Fruit fly (Drosophila melanogaster) whole organism, embryonic: Measurements from ENCODE around the gene CG11893.

Experiments used
- B-H2 ChIP-seq: fragments of 200-800 bp; sonication (Bioruptor generic); optimal IDR thresholded peaks from 2 replicates; lab custom pipeline; 2018; ENCODE audit warnings: missing biosample characterization, mild to moderate bottlenecking, missing genetic modification characterization
- BtbVII ChIP-seq: fragments of 200-800 bp; sonication (Bioruptor generic); optimal IDR thresholded peaks from 3 replicates; lab custom pipeline; 2017; ENCODE audit warnings: missing biosample characterization, mild to moderate bottlenecking, missing genetic modification characterization
- CG10147 ChIP-seq: fragments of 200-800 bp; sonication (Bioruptor generic); optimal IDR thresholded peaks from 2 replicates; lab custom pipeline; 2019; ENCODE audit warnings: missing biosample characterization, mild to moderate bottlenecking, missing genetic modification characterization, moderate library complexity
- CG10431 ChIP-seq: fragments of 200-800 bp; sonication (Bioruptor generic); optimal IDR thresholded peaks from 3 replicates; lab custom pipeline; 2018; ENCODE audit warnings: missing biosample characterization, mild to moderate bottlenecking, missing genetic modification characterization
- CG11456 ChIP-seq: fragments of 200-800 bp; sonication (Bioruptor generic); IDR thresholded peaks from 3 replicates; pipeline ENCODE4 v1.3.6; 2022; ENCODE audit warnings: missing biosample characterization, missing genetic modification characterization
- CG13287 ChIP-seq: fragments of 200-800 bp; sonication (Bioruptor generic); IDR thresholded peaks from 2 replicates; pipeline ENCODE4 v1.3.6; 2022; ENCODE audit warnings: missing biosample characterization, missing genetic modification characterization; ENCODE audit not compliant: partially characterized antibody
- CG13624 ChIP-seq: fragments of 200-800 bp; sonication (Bioruptor generic); optimal IDR thresholded peaks from 2 replicates; lab custom pipeline; 2016; ENCODE audit warnings: missing biosample characterization, missing genetic modification characterization
- CG14050 ChIP-seq: fragments of 200-800 bp; sonication (Bioruptor generic); IDR thresholded peaks from 3 replicates; pipeline ENCODE4 v1.3.6; 2022; ENCODE audit warnings: missing biosample characterization, missing genetic modification characterization
- CG14667 ChIP-seq: fragments of 200-800 bp; sonication (Bioruptor generic); IDR thresholded peaks from 2 replicates; pipeline ENCODE4 v1.3.6; 2022; ENCODE audit warnings: missing biosample characterization, missing genetic modification characterization
- CG14710 ChIP-seq: fragments of 200-800 bp; sonication (Bioruptor generic); optimal IDR thresholded peaks from 3 replicates; lab custom pipeline; 2019; ENCODE audit warnings: missing biosample characterization, mild to moderate bottlenecking, missing genetic modification characterization, moderate library complexity
- CG15269 ChIP-seq: fragments of 200-800 bp; sonication (Bioruptor generic); optimal IDR thresholded peaks from 2 replicates; lab custom pipeline; 2018; ENCODE audit warnings: missing biosample characterization, mild to moderate bottlenecking, missing genetic modification characterization, moderate library complexity
- CG15601 ChIP-seq: fragments of 200-800 bp; sonication (Bioruptor generic); optimal IDR thresholded peaks from 3 replicates; lab custom pipeline; 2019; ENCODE audit warnings: missing biosample characterization, mild to moderate bottlenecking, missing genetic modification characterization, moderate library complexity
- CG16815 ChIP-seq: fragments of 200-800 bp; sonication (Bioruptor generic); optimal IDR thresholded peaks from 3 replicates; lab custom pipeline; 2017; ENCODE audit warnings: missing biosample characterization, mild to moderate bottlenecking, missing genetic modification characterization
- CG17829 ChIP-seq: fragments of 200-800 bp; optimal IDR thresholded peaks from 2 replicates; lab custom pipeline; 2019; ENCODE audit warnings: missing biosample characterization, mild to moderate bottlenecking, missing genetic modification characterization, moderate library complexity
- CG2129 ChIP-seq: fragments of 200-800 bp; sonication (Bioruptor generic); IDR thresholded peaks from 2 replicates; pipeline ENCODE4 v1.3.6; 2022; ENCODE audit warnings: missing biosample characterization, missing genetic modification characterization; ENCODE audit not compliant: partially characterized antibody
- CG2199 ChIP-seq: fragments of 200-800 bp; sonication (Bioruptor generic); IDR thresholded peaks from 3 replicates; pipeline ENCODE4 v1.3.6; 2022; ENCODE audit warnings: missing biosample characterization, missing genetic modification characterization
- CG32532 ChIP-seq: fragments of 200-800 bp; sonication (Bioruptor generic); IDR thresholded peaks from 2 replicates; pipeline ENCODE4 v1.3.6; 2022; ENCODE audit warnings: missing biosample characterization, missing genetic modification characterization
- CG32767 ChIP-seq: fragments of 200-800 bp; sonication (Bioruptor generic); IDR thresholded peaks from 2 replicates; pipeline ENCODE4 v1.3.6; 2022; ENCODE audit warnings: missing biosample characterization, missing genetic modification characterization
- CG33213 ChIP-seq: fragments of 200-800 bp; sonication (Bioruptor generic); optimal IDR thresholded peaks from 3 replicates; lab custom pipeline; 2016; ENCODE audit warnings: missing biosample characterization, missing genetic modification characterization
- CG34224 ChIP-seq: fragments of 200-800 bp; sonication (Bioruptor generic); IDR thresholded peaks from 3 replicates; pipeline ENCODE4 v1.3.6; 2022; ENCODE audit warnings: missing biosample characterization, missing genetic modification characterization; ENCODE audit not compliant: partially characterized antibody
- CG3847 ChIP-seq: fragments of 200-800 bp; sonication (Bioruptor generic); IDR thresholded peaks from 2 replicates; pipeline ENCODE4 v1.3.6; 2022; ENCODE audit warnings: missing biosample characterization, missing genetic modification characterization
- CG4820 ChIP-seq: fragments of 200-800 bp; sonication (Bioruptor generic); optimal IDR thresholded peaks from 3 replicates; lab custom pipeline; 2016; ENCODE audit warnings: missing biosample characterization, missing genetic modification characterization
- CG7745 ChIP-seq: fragments of 200-800 bp; sonication (Bioruptor generic); optimal IDR thresholded peaks from 2 replicates; lab custom pipeline; 2018; ENCODE audit warnings: missing biosample characterization, mild to moderate bottlenecking, missing genetic modification characterization, moderate library complexity
- CTCF ChIP-seq: fragments of 200-800 bp; sonication (Bioruptor generic); optimal IDR thresholded peaks from 2 replicates; lab custom pipeline; 2017; ENCODE audit warnings: missing biosample characterization, mild to moderate bottlenecking, missing genetic modification characterization, moderate library complexity
- E2f2 ChIP-seq: fragments of 200-800 bp; sonication (Bioruptor generic); IDR thresholded peaks from 2 replicates; pipeline ENCODE4 v1.3.6; 2022; ENCODE audit warnings: missing biosample characterization, missing genetic modification characterization
- Ets97D ChIP-seq: fragments of 200-800 bp; sonication (Bioruptor generic); optimal IDR thresholded peaks from 3 replicates; lab custom pipeline; 2016; ENCODE audit warnings: missing biosample characterization, missing genetic modification characterization
- Hand ChIP-seq: fragments of 200-800 bp; sonication (Bioruptor generic); optimal IDR thresholded peaks from 2 replicates; lab custom pipeline; 2017; ENCODE audit warnings: mild to moderate bottlenecking, missing biosample characterization, missing genetic modification reagents, missing genetic modification characterization
- HmgD ChIP-seq: fragments of 200-800 bp; sonication (Bioruptor generic); optimal IDR thresholded peaks from 3 replicates; lab custom pipeline; 2016; ENCODE audit warnings: missing biosample characterization, missing genetic modification characterization
- Hmr ChIP-seq: fragments of 200-800 bp; sonication (Bioruptor generic); optimal IDR thresholded peaks from 3 replicates; lab custom pipeline; 2017; ENCODE audit warnings: mild to moderate bottlenecking, missing biosample characterization, missing genetic modification reagents, missing genetic modification characterization
- Jarid2 ChIP-seq: fragments of 200-800 bp; sonication (Bioruptor generic); optimal IDR thresholded peaks from 3 replicates; lab custom pipeline; 2017; ENCODE audit warnings: mild to moderate bottlenecking, missing biosample characterization, missing genetic modification reagents, missing genetic modification characterization
- MBD-R2 ChIP-seq: fragments of 200-800 bp; sonication (Bioruptor generic); IDR thresholded peaks from 2 replicates; pipeline ENCODE4 v1.3.6; 2022; ENCODE audit warnings: missing biosample characterization, missing genetic modification characterization
- Opbp ChIP-seq: fragments of 200-800 bp; sonication (Bioruptor generic); IDR thresholded peaks from 3 replicates; pipeline ENCODE4 v1.3.6; 2022; ENCODE audit warnings: missing biosample characterization, missing genetic modification characterization; ENCODE audit not compliant: partially characterized antibody
- PHDP ChIP-seq: fragments of 200-800 bp; sonication (Bioruptor generic); optimal IDR thresholded peaks from 3 replicates; lab custom pipeline; 2018; ENCODE audit warnings: missing biosample characterization, mild to moderate bottlenecking, missing genetic modification characterization, moderate library complexity
- Sin3A ChIP-seq: fragments of >200 bp; optimal IDR thresholded peaks from 2 replicates; lab custom pipeline; 2018
- Trl ChIP-seq, 3 experiments: fragments of >200 bp in 2 of 3; fragments of 200-800 bp in 1 of 3; sonication (Bioruptor generic) in 1 of 3; optimal IDR thresholded peaks; 2 replicates in 1 of 3; 3 replicates in 2 of 3; lab custom pipeline; 2016 to 2017; ENCODE audit warnings: missing biosample characterization in 1 of 3, missing genetic modification characterization in 1 of 3
- bab2 ChIP-seq: fragments of 200-800 bp; sonication (Bioruptor generic); optimal IDR thresholded peaks from 2 replicates; lab custom pipeline; 2016; ENCODE audit warnings: missing biosample characterization, missing genetic modification characterization
- bsh ChIP-seq, 2 experiments: fragments of 200-800 bp; sonication (Bioruptor generic); optimal IDR thresholded peaks; 2 replicates each; lab custom pipeline; 2017 to 2018; ENCODE audit warnings: mild to moderate bottlenecking in 2 of 2, missing biosample characterization in 2 of 2, missing genetic modification characterization in 2 of 2, moderate library complexity in 1 of 2
- btn ChIP-seq: fragments of 200-800 bp; sonication (Bioruptor generic); optimal IDR thresholded peaks from 2 replicates; lab custom pipeline; 2016; ENCODE audit warnings: missing biosample characterization, missing genetic modification characterization
- chm ChIP-seq: fragments of 200-800 bp; sonication (Bioruptor generic); IDR thresholded peaks from 2 replicates; pipeline ENCODE4 v1.3.6; 2022; ENCODE audit warnings: missing biosample characterization, missing genetic modification characterization
- danr ChIP-seq: fragments of 200-800 bp; sonication (Bioruptor generic); IDR thresholded peaks from 2 replicates; pipeline ENCODE4 v1.3.6; 2022; ENCODE audit warnings: missing biosample characterization, missing genetic modification characterization
- fd64A ChIP-seq: fragments of 200-800 bp; sonication (Bioruptor generic); optimal IDR thresholded peaks from 3 replicates; lab custom pipeline; 2018; ENCODE audit warnings: missing biosample characterization, mild to moderate bottlenecking, missing genetic modification characterization
- gcm2 ChIP-seq: fragments of 200-800 bp; sonication (Bioruptor generic); optimal IDR thresholded peaks from 2 replicates; lab custom pipeline; 2016; ENCODE audit warnings: missing biosample characterization, missing genetic modification characterization
- hkb ChIP-seq, 2 experiments: fragments of 200-800 bp in 1 of 2; fragments of >200 bp in 1 of 2; sonication (Bioruptor generic) in 1 of 2; IDR thresholded peaks in 1 of 2; optimal IDR thresholded peaks in 1 of 2; 2 replicates each; pipeline versions ENCODE4 v1.3.6 to Lab custom; 2017 to 2022; ENCODE audit warnings: missing biosample characterization in 1 of 2, missing genetic modification characterization in 1 of 2
- hth ChIP-seq: fragments of >200 bp; optimal IDR thresholded peaks from 2 replicates; lab custom pipeline; 2017; ENCODE audit warnings: inconsistent platforms
- ind ChIP-seq: fragments of 200-800 bp; sonication (Bioruptor generic); optimal IDR thresholded peaks from 3 replicates; lab custom pipeline; 2016; ENCODE audit warnings: missing biosample characterization, missing genetic modification characterization
- pfk ChIP-seq: fragments of 200-800 bp; sonication (Bioruptor generic); optimal IDR thresholded peaks from 2 replicates; lab custom pipeline; 2018; ENCODE audit warnings: missing biosample characterization, mild to moderate bottlenecking, missing genetic modification characterization, moderate library complexity
- sd ChIP-seq: fragments of 200-800 bp; sonication (Bioruptor generic); optimal IDR thresholded peaks from 3 replicates; lab custom pipeline; 2018; ENCODE audit warnings: missing biosample characterization, mild to moderate bottlenecking, missing genetic modification characterization, moderate library complexity
- sisA ChIP-seq: fragments of 200-800 bp; sonication (Bioruptor generic); IDR thresholded peaks from 2 replicates; pipeline ENCODE4 v1.3.6; 2022; ENCODE audit warnings: missing biosample characterization, missing genetic modification characterization
- sna ChIP-seq: fragments of 200-800 bp; sonication (Bioruptor generic); IDR thresholded peaks from 2 replicates; pipeline ENCODE4 v1.3.6; 2022; ENCODE audit warnings: missing biosample characterization, missing genetic modification characterization; ENCODE audit not compliant: partially characterized antibody
- toy ChIP-seq: fragments of 200-800 bp; sonication (Bioruptor generic); IDR thresholded peaks from 2 replicates; pipeline ENCODE4 v1.3.6; 2022; ENCODE audit warnings: missing biosample characterization, missing genetic modification characterization
- wdn ChIP-seq: fragments of 200-800 bp; sonication (Bioruptor generic); IDR thresholded peaks from 2 replicates; pipeline ENCODE4 v1.3.6; 2022; ENCODE audit warnings: missing biosample characterization, missing genetic modification characterization

The CG11893 gene

DNA sequence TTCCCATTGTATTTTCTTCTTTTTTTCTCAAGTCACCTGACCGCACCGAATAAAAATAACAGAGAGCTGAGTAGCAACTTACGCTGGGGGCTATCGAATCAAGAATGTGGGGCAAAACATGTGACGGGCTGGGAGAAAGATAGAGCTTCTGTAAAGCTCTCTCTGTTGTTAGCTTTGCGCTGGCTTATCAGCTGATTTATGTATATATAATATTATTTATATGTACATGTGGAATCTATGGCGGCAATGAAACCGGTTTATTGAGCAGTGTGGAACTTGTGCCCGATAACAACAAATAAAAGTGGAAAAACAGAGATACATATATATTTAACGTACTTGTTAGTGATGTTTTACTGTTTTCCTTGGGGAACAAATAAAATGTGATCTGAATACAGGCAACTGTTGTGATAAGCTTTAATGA is 3.2 kb downstream of the CG11893 start, which contains the start of gene CG31098:
Gene CG31098, minus strand, starts transcription at position 114 of the 421 bp plus-strand sequence.
- TF ChIP-seq hth (no peak), Jarid2 (GFP tag; lab: Kevin White, UChicago) (peak; percentile 63), PHDP (tag; lab: Kevin White, UChicago) (peak; percentile 60), chm (GFP tag; lab: Robert Waterston, UW) (no peak; the same call in 1 of the 2 replicates), CG2129 (GFP tag; lab: Robert Waterston, UW) (no peak), CG4820 (GFP tag; lab: Kevin White, UChicago) (no peak), CG14710 (tag; lab: Kevin White, UChicago) (no peak), Ets97D (GFP tag; lab: Kevin White, UChicago) (no peak), sisA (GFP tag; lab: Robert Waterston, UW) (no peak), wdn (GFP tag; lab: Robert Waterston, UW) (no peak), CG15269 (tag; lab: Kevin White, UChicago) (peak; percentile 50), CG10147 (GFP tag; lab: Kevin White, UChicago) (peak; percentile 11), CG13287 (GFP tag; lab: Robert Waterston, UW) (peak; percentile 63; the same call in 1 of the 2 replicates), CG2199 (GFP tag; lab: Robert Waterston, UW) (no peak), CG10431 (GFP tag; lab: Kevin White, UChicago) (peak; percentile 26), CTCF (GFP tag; lab: Kevin White, UChicago) (no peak), btn (GFP tag; lab: Kevin White, UChicago) (no peak), CG15601 (peak; percentile 0), CG16815 (GFP tag; lab: Kevin White, UChicago) (no peak), HmgD (GFP tag; lab: Kevin White, UChicago) (no peak), CG32767 (GFP tag; lab: Robert Waterston, UW) (peak; percentile 78), gcm2 (GFP tag; lab: Kevin White, UChicago) (no peak), Sin3A (lab: Kevin White, UChicago) (no peak), sna (GFP tag; lab: Robert Waterston, UW) (no peak), sd (peak; percentile 95), CG33213 (GFP tag; lab: Kevin White, UChicago) (no peak), CG32532 (GFP tag; lab: Robert Waterston, UW) (peak; percentile 26; the same call in 1 of the 2 replicates), CG3847 (GFP tag; lab: Robert Waterston, UW) (no peak; the same call in 1 of the 2 replicates), MBD-R2 (GFP tag; lab: Robert Waterston, UW) (no peak), CG7745 (tag; lab: Kevin White, UChicago) (no peak), B-H2 (GFP tag; lab: Kevin White, UChicago) (peak; percentile 61), bab2 (GFP tag; lab: Kevin White, UChicago) (no peak), bsh (GFP tag; optimal IDR thresholded peaks at IDR 0.05; lab: Kevin White, UChicago) (no peak), E2f2 (no peak), CG17829 (tag; lab: Kevin White, UChicago) (no peak), CG34224 (GFP tag; lab: Robert Waterston, UW) (peak; percentile 49; the same call in 1 of the 3 replicates), Hmr (peak; percentile 35), CG14050 (GFP tag; lab: Robert Waterston, UW) (no peak), Hand (peak; percentile 14), danr (GFP tag; lab: Robert Waterston, UW) (no peak), CG13624 (GFP tag; lab: Kevin White, UChicago) (no peak), CG14667 (GFP tag; lab: Robert Waterston, UW) (no peak), Opbp (GFP tag; lab: Robert Waterston, UW) (no peak), ind (no peak), CG11456 (no peak), Trl (optimal IDR thresholded peaks at IDR 0.05; lab: Kevin White, UChicago) (peak; percentile 47 to 51), Trl (GFP tag; optimal IDR thresholded peaks at IDR 0.05; lab: Kevin White, UChicago) (no peak), toy (GFP tag; lab: Robert Waterston, UW) (no peak), BtbVII (GFP tag; lab: Kevin White, UChicago) (peak; percentile 66), pfk (peak; percentile 47), hkb (optimal IDR thresholded peaks at IDR 0.05; lab: Kevin White, UChicago) (no peak), hkb (GFP tag; IDR thresholded peaks at IDR 0.05; lab: Robert Waterston, UW) (no peak; the same call in none of the 2 replicates), fd64A (GFP tag; lab: Kevin White, UChicago) (no peak)
